Worm (Caenorhabditis elegans): ENCODE results near the gene fbxc-53.

Gene fbxc-53

ce11 chrII:3747405-3747804 is 36.3 kb downstream of the fbxc-53 start, which contains the start of gene fbxb-92:
Gene fbxb-92 (minus strand): TSS chrII:3747505.
- TF ChIP-seq Y95B8A.8 (GFP tag; IDR thresholded peaks at IDR 0.05): no peak

- TF ChIP-seq gei-17 (GFP tag; optimal IDR thresholded peaks at IDR 0.05) (no peak), lin-35 (GFP tag; optimal IDR thresholded peaks at IDR 0.05) (no peak), die-1 (tag; optimal IDR thresholded peaks at IDR 0.05) (no peak), rcor-1 (GFP tag; IDR thresholded peaks at IDR 0.05) (no peak), tbp1 (GFP tag; optimal IDR thresholded peaks at IDR 0.05) (no peak), ccch-3 (GFP tag; optimal IDR thresholded peaks at IDR 0.05) (no peak), nhr-120 (GFP tag; IDR thresholded peaks at IDR 0.05) (no peak), cebp-2 (GFP tag; IDR thresholded peaks at IDR 0.05) (no peak), ceh-100 (GFP tag; IDR thresholded peaks at IDR 0.05) (no peak), chd-7 (tag; optimal IDR thresholded peaks at IDR 0.05) (no peak), nhr-179 (tag; optimal IDR thresholded peaks at IDR 0.05) (no peak), mel-28 (tag; optimal IDR thresholded peaks at IDR 0.05; ENCODE audit: borderline replicate concordance) (no peak)
These were observed 37.6 kb downstream of the fbxc-53 start, which contains the start of gene fbxb-90 for ce11 chrII:3748719-3749118. Gene fbxb-90 (minus strand): TSS chrII:3748819.

ce11 chrII:3750685-3751084 is 39.6 kb downstream of the fbxc-53 start, which contains the start of gene fbxb-91:
Gene fbxb-91 (minus strand): TSS chrII:3750785.
- no peak for TF ChIP-seq hsf-1 (GFP tag; IDR thresholded peaks at IDR 0.05)

- TF ChIP-seq T26A5.8 (tag; optimal IDR thresholded peaks at IDR 0.05): no peak
These were observed 41.1 kb downstream of the fbxc-53 start, which contains the start of gene sdz-11 for ce11 chrII:3752184-3752583. Gene sdz-11 (minus strand): TSS chrII:3752284.

ce11 chrII:3753598-3753997 is 42.5 kb downstream of the fbxc-53 start, which contains the start of gene rcd-1:
Gene rcd-1 (plus strand): TSS chrII:3753898.
- TF ChIP-seq lin-40 (tag; optimal IDR thresholded peaks at IDR 0.05): no peak
- TF ChIP-seq bed-1 (GFP tag; IDR thresholded peaks at IDR 0.05): 0 out of 2 replicates have a peak, but pooled peaks have one; percentile 20

ce11 chrII:3757499-3757898 is 46.4 kb downstream of the fbxc-53 start, which contains the start of gene srx-111:
Gene srx-111 (plus strand): TSS chrII:3757799.
- no peak for TF ChIP-seq tbp1 (GFP tag; optimal IDR thresholded peaks at IDR 0.05)
- TF ChIP-seq mxl-1 (tag; optimal IDR thresholded peaks at IDR 0.05): no peak
- TF ChIP-seq ceh-79 (tag; optimal IDR thresholded peaks at IDR 0.05): no peak
- TF ChIP-seq C17E4.6 (GFP tag; IDR thresholded peaks at IDR 0.05): no peak
- no peak for TF ChIP-seq ztf-26 (tag; optimal IDR thresholded peaks at IDR 0.05)
- no peak for TF ChIP-seq mcd-1 (GFP tag; IDR thresholded peaks at IDR 0.05)
- no peak for TF ChIP-seq madf-8 (GFP tag; conservative IDR thresholded peaks at IDR 0.05)
- TF ChIP-seq ztf-28 (GFP tag; IDR thresholded peaks at IDR 0.05): no peak
- TF ChIP-seq bed-1 (GFP tag; IDR thresholded peaks at IDR 0.05): no peak
- TF ChIP-seq mes-4 (tag; optimal IDR thresholded peaks at IDR 0.05): no peak
- TF ChIP-seq let-607 (tag; optimal IDR thresholded peaks at IDR 0.05): no peak

ce11 chrII:3759010-3759409 is 47.9 kb downstream of the fbxc-53 start, which contains the start of gene T24E12.12:
Gene T24E12.12 (plus strand): TSS chrII:3759290.
- TF ChIP-seq Y95B8A.8 (GFP tag; IDR thresholded peaks at IDR 0.05): no peak
- no peak for TF ChIP-seq B0019.2 (GFP tag; conservative IDR thresholded peaks at IDR 0.05)
- TF ChIP-seq C17E4.6 (GFP tag; IDR thresholded peaks at IDR 0.05): no peak
- TF ChIP-seq hmg-1.2 (GFP tag; IDR thresholded peaks at IDR 0.05): no peak
- no peak for TF ChIP-seq madf-10 (tag; optimal IDR thresholded peaks at IDR 0.05)
- no peak for TF ChIP-seq ceh-91 (GFP tag; IDR thresholded peaks at IDR 0.05)
